Worm (Caenorhabditis elegans): ENCODE measurements around the gene pde-12.

ce11 chrIII:10870161-10870560 is 25.3 kb upstream of the pde-12 start:
- no peak for TF ChIP-seq klf-2 (GFP tag; conservative IDR thresholded peaks at IDR 0.05)
- TF ChIP-seq flt-1 (GFP tag; IDR thresholded peaks at IDR 0.05), result no peak
- TF ChIP-seq ztf-29 (GFP tag; IDR thresholded peaks at IDR 0.05), result no peak
- TF ChIP-seq med-1 (GFP tag; optimal IDR thresholded peaks at IDR 0.05; ENCODE audit: insufficient read depth), result no peak
- TF ChIP-seq T22C8.4 (GFP tag; IDR thresholded peaks at IDR 0.05), result no peak
- TF ChIP-seq ref-1 (GFP tag; conservative IDR thresholded peaks at IDR 0.05), result no peak
- TF ChIP-seq ztf-23 (GFP tag; IDR thresholded peaks at IDR 0.05), result no peak

All from whole organism, midembryonic.